Worm (Caenorhabditis elegans) whole organism, late embryonic: ENCODE measurements around the gene srd-66.

Experiments used
- ama-1 ChIP-seq: fragments of 150-350 bp; optimal IDR thresholded peaks from 2 replicates; lab custom pipeline; 2014
- ceh-6 ChIP-seq: fragments of 200-800 bp; sonication (Bioruptor generic); optimal IDR thresholded peaks from 2 replicates; lab custom pipeline; 2018; ENCODE audit warnings: mild to moderate bottlenecking, missing genetic modification characterization, missing compliant biosample characterization
- nfya-1 ChIP-seq: sonication (generic microtip); optimal IDR thresholded peaks from 2 replicates; lab custom pipeline; 2017; ENCODE audit warnings: missing genetic modification characterization, mild to moderate bottlenecking, missing compliant biosample characterization, antibody characterized with exemption, moderate library complexity

- TF ChIP-seq ceh-6 (GFP tag; lab: Kevin White, UChicago) (no peak), ama-1 (lab: Kevin White, UChicago) (no peak), nfya-1 (tag; lab: Kevin White, UChicago) (no peak)
Observed at ce11 chrIII:1949362-1949761, 33.1 kb downstream of the srd-66 start.
